Worm (Caenorhabditis elegans) whole organism, L1 larva: ENCODE data around the gene R10E4.9.
A peak's percentile ranks its signal among the peaks of the same experiment; 100 is the strongest.

Experiments
- C04F5.9 ChIP-seq: sonication (generic microtip); optimal IDR thresholded peaks from 2 replicates; lab custom pipeline; 2016; ENCODE audit warnings: missing genetic modification characterization, missing compliant biosample characterization
- C16A3.4 ChIP-seq: fragments of 150-350 bp; optimal IDR thresholded peaks from 2 replicates; lab custom pipeline; 2014; ENCODE audit warnings: missing biosample characterization, missing genetic modification characterization
- Y116A8C.19 ChIP-seq: sonication (generic microtip); optimal IDR thresholded peaks from 2 replicates; lab custom pipeline; 2016; ENCODE audit warnings: missing compliant biosample characterization, missing genetic modification characterization, borderline replicate concordance
- ceh-63 ChIP-seq: fragments of 200-800 bp; sonication (Bioruptor generic); optimal IDR thresholded peaks from 2 replicates; lab custom pipeline; 2018; ENCODE audit warnings: mild to moderate bottlenecking, missing genetic modification characterization, missing compliant biosample characterization
- ceh-8 ChIP-seq: fragments of 200-800 bp; sonication (Bioruptor generic); optimal IDR thresholded peaks from 2 replicates; lab custom pipeline; 2018; ENCODE audit warnings: mild to moderate bottlenecking, missing genetic modification characterization, moderate library complexity, missing compliant biosample characterization
- ceh-88 ChIP-seq: fragments of 200-800 bp; sonication (Bioruptor generic); IDR thresholded peaks from 2 replicates; pipeline ENCODE4 v1.3.6; 2022; ENCODE audit warnings: missing genetic modification characterization, missing compliant biosample characterization
- efl-1 ChIP-seq, 4 experiments: fragments of 150-350 bp; optimal IDR thresholded peaks in 3 of 4; peaks in 1 of 4; 1 replicate in 1 of 4; 2 replicates in 3 of 4; lab custom pipeline; 2014; ENCODE audit warnings: missing biosample characterization in 2 of 4, missing genetic modification characterization in 2 of 4, missing genetic modification reagents in 2 of 4
- egl-27 ChIP-seq, 2 experiments: fragments of 150-350 bp in 1 of 2; sonication (generic microtip); optimal IDR thresholded peaks; 3 replicates each; lab custom pipeline; 2017 to 2018; ENCODE audit warnings: missing biosample characterization in 2 of 2, missing genetic modification characterization in 2 of 2, missing genetic modification reagents in 2 of 2
- elt-3 ChIP-seq, 6 experiments: fragments of 150-350 bp in 1 of 6; sonication (generic microtip); optimal IDR thresholded peaks; 2 replicates each; lab custom pipeline; 2017 to 2018; ENCODE audit warnings: missing biosample characterization in 6 of 6, missing genetic modification characterization in 6 of 6, inconsistent platforms in 1 of 6
- grh-1 ChIP-seq: fragments of 200-800 bp; sonication (Bioruptor generic); IDR thresholded peaks from 2 replicates; pipeline ENCODE4 v1.3.6; 2022; ENCODE audit warnings: missing genetic modification reagents, missing genetic modification characterization, missing compliant biosample characterization
- hlh-4 ChIP-seq: sonication (generic microtip); optimal IDR thresholded peaks from 2 replicates; lab custom pipeline; 2016; ENCODE audit warnings: mild to moderate bottlenecking, missing genetic modification characterization, missing compliant biosample characterization
- jun-1 ChIP-seq: fragments of 150-350 bp; optimal IDR thresholded peaks from 2 replicates; lab custom pipeline; 2014; ENCODE audit warnings: missing biosample characterization, missing genetic modification reagents, missing genetic modification characterization
- lin-13 ChIP-seq: fragments of 150-350 bp; optimal IDR thresholded peaks from 2 replicates; lab custom pipeline; 2014; ENCODE audit warnings: missing biosample characterization, missing genetic modification reagents, missing genetic modification characterization
- lin-14 ChIP-seq: fragments of 200-800 bp; sonication (Bioruptor generic); optimal IDR thresholded peaks from 2 replicates; lab custom pipeline; 2018; ENCODE audit warnings: mild to moderate bottlenecking, missing genetic modification characterization, moderate library complexity, missing compliant biosample characterization
- lir-3 ChIP-seq: sonication (generic microtip); optimal IDR thresholded peaks from 2 replicates; lab custom pipeline; 2016; ENCODE audit warnings: mild to moderate bottlenecking, missing genetic modification characterization, moderate library complexity, missing compliant biosample characterization; ENCODE audit not compliant: poor library complexity
- lsy-2 ChIP-seq, 2 experiments: fragments of 150-350 bp; optimal IDR thresholded peaks; 2 replicates each; lab custom pipeline; 2014; ENCODE audit warnings: missing biosample characterization in 2 of 2, missing genetic modification characterization in 2 of 2
- mdl-1 ChIP-seq, 2 experiments: fragments of 150-350 bp; optimal IDR thresholded peaks; 2 replicates each; lab custom pipeline; 2014 to 2017; ENCODE audit warnings: missing biosample characterization in 2 of 2, missing genetic modification characterization in 2 of 2, inconsistent platforms in 1 of 2
- mef-2 ChIP-seq: fragments of 150-350 bp; optimal IDR thresholded peaks from 2 replicates; lab custom pipeline; 2014; ENCODE audit warnings: missing biosample characterization, missing genetic modification characterization
- mep-1 ChIP-seq: fragments of 150-350 bp; optimal IDR thresholded peaks from 2 replicates; lab custom pipeline; 2014; ENCODE audit warnings: missing biosample characterization, missing genetic modification characterization
- nhr-11 ChIP-seq: fragments of 150-350 bp; optimal IDR thresholded peaks from 2 replicates; lab custom pipeline; 2014; ENCODE audit warnings: missing biosample characterization, missing genetic modification characterization
- nhr-12 ChIP-seq: sonication (generic microtip); optimal IDR thresholded peaks from 2 replicates; lab custom pipeline; 2017; ENCODE audit warnings: missing biosample characterization, missing genetic modification characterization
- nhr-19 ChIP-seq: fragments of 200-800 bp; sonication (Bioruptor generic); conservative IDR thresholded peaks from 2 replicates; pipeline ENCODE4 v1.3.6; 2022; ENCODE audit warnings: missing genetic modification characterization, missing compliant biosample characterization
- nhr-237 ChIP-seq: fragments of 150-350 bp; optimal IDR thresholded peaks from 2 replicates; lab custom pipeline; 2014; ENCODE audit warnings: missing biosample characterization, missing genetic modification characterization
- nhr-47 ChIP-seq: sonication (generic microtip); optimal IDR thresholded peaks from 2 replicates; lab custom pipeline; 2016; ENCODE audit warnings: mild to moderate bottlenecking, missing genetic modification characterization, moderate library complexity, missing compliant biosample characterization
- nhr-76 ChIP-seq: sonication (generic microtip); optimal IDR thresholded peaks from 2 replicates; lab custom pipeline; 2017; ENCODE audit warnings: missing biosample characterization, missing genetic modification characterization
- nhr-77 ChIP-seq: fragments of 150-350 bp; optimal IDR thresholded peaks from 2 replicates; lab custom pipeline; 2014; ENCODE audit warnings: missing biosample characterization, missing genetic modification characterization
- nhr-84 ChIP-seq: sonication (generic microtip); optimal IDR thresholded peaks from 2 replicates; lab custom pipeline; 2017; ENCODE audit warnings: missing biosample characterization, missing genetic modification characterization
- pqm-1 ChIP-seq: sonication (generic microtip); optimal IDR thresholded peaks from 3 replicates; lab custom pipeline; 2017; ENCODE audit warnings: missing biosample characterization, missing genetic modification characterization
- skn-1 ChIP-seq: fragments of 150-350 bp; optimal IDR thresholded peaks from 2 replicates; lab custom pipeline; 2014; ENCODE audit warnings: missing biosample characterization, missing genetic modification characterization
- snpc-4 ChIP-seq: fragments of 150-350 bp; optimal IDR thresholded peaks from 2 replicates; lab custom pipeline; 2014; ENCODE audit warnings: missing biosample characterization, missing genetic modification characterization
- sptf-1 ChIP-seq: fragments of 150-350 bp; optimal IDR thresholded peaks from 2 replicates; lab custom pipeline; 2014; ENCODE audit warnings: missing biosample characterization, missing genetic modification characterization
- tlp-1 ChIP-seq: fragments of 150-350 bp; optimal IDR thresholded peaks from 2 replicates; lab custom pipeline; 2014; ENCODE audit warnings: missing biosample characterization, missing genetic modification characterization
- unc-62 ChIP-seq: fragments of 150-350 bp; optimal IDR thresholded peaks from 2 replicates; lab custom pipeline; 2014; ENCODE audit warnings: missing biosample characterization, missing genetic modification reagents, missing genetic modification characterization
- unc-86 ChIP-seq: sonication (generic microtip); optimal IDR thresholded peaks from 2 replicates; lab custom pipeline; 2016; ENCODE audit warnings: missing genetic modification characterization, missing compliant biosample characterization
- unc-98 ChIP-seq: fragments of 200-800 bp; sonication (Bioruptor generic); IDR thresholded peaks from 2 replicates; pipeline ENCODE4 v1.3.6; 2022; ENCODE audit warnings: missing genetic modification characterization, missing compliant biosample characterization
- vab-15 ChIP-seq: sonication (generic microtip); optimal IDR thresholded peaks from 2 replicates; lab custom pipeline; 2017; ENCODE audit warnings: missing genotype, mild to moderate bottlenecking, missing genetic modification characterization, missing compliant biosample characterization
- xbp-1 ChIP-seq: sonication (generic microtip); optimal IDR thresholded peaks from 2 replicates; lab custom pipeline; 2016; ENCODE audit warnings: missing genetic modification characterization, missing compliant biosample characterization
- zip-4 ChIP-seq: fragments of 200-800 bp; sonication (Bioruptor generic); optimal IDR thresholded peaks from 2 replicates; lab custom pipeline; 2018; ENCODE audit warnings: mild to moderate bottlenecking, missing genetic modification characterization, moderate library complexity, missing compliant biosample characterization
- ztf-11 ChIP-seq, 2 experiments: sonication (generic microtip); optimal IDR thresholded peaks; 2 replicates each; lab custom pipeline; 2016 to 2017; ENCODE audit warnings: missing genetic modification characterization in 2 of 2, missing biosample characterization in 1 of 2, missing compliant biosample characterization in 1 of 2
- ztf-4 ChIP-seq: fragments of 150-350 bp; optimal IDR thresholded peaks from 2 replicates; lab custom pipeline; 2014; ENCODE audit warnings: missing biosample characterization, missing genetic modification characterization

Gene R10E4.9

DNA sequence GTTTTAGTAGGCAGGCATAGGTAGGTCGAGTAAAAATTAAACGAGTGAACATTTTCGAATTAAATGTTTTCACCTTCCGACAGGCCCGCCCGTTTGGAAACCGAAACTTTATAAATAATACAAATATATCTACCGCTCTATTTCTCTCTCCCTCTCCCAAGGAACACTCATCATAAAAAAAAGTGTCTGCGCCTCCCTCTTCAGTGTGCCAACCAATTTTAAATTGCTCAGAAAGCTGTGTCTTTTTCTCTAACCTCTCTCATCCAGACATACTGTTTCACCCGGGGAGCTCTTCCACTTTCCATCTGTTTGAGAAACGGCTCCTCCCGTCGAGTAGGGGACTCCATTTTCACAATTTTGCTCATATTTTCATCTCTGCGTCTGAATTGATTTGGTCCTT is 20.9 kb upstream of the R10E4.9 start (continued):
- TF ChIP-seq grh-1 (no peak), tlp-1 (tag; lab: Kevin White, UChicago) (no peak), nhr-84 (tag; lab: Kevin White, UChicago) (no peak), elt-3 (tag; optimal IDR thresholded peaks at IDR 0.05; lab: Kevin White, UChicago) (no peak), sptf-1 (tag; lab: Kevin White, UChicago) (no peak), unc-98 (GFP tag; lab: Robert Waterston, UW) (no peak), egl-27 (tag; optimal IDR thresholded peaks at IDR 0.05; lab: Kevin White, UChicago) (no peak), Y116A8C.19 (tag; lab: Kevin White, UChicago) (no peak), nhr-47 (tag; lab: Kevin White, UChicago) (peak; percentile 34), ceh-88 (GFP tag; lab: Robert Waterston, UW) (no peak), nhr-237 (tag; lab: Kevin White, UChicago) (no peak), nhr-12 (no peak), ceh-8 (peak; percentile 8), lin-13 (no peak), unc-86 (tag; lab: Kevin White, UChicago) (peak; percentile 30), lsy-2 (tag; optimal IDR thresholded peaks at IDR 0.05; lab: Kevin White, UChicago) (peak; percentile 40 to 56), ztf-4 (tag; lab: Kevin White, UChicago) (no peak), unc-62 (GFP tag; lab: Kevin White, UChicago) (no peak), mef-2 (tag; lab: Kevin White, UChicago) (no peak), xbp-1 (tag; lab: Kevin White, UChicago) (peak; percentile 11), ceh-63 (no peak), mdl-1 (tag; optimal IDR thresholded peaks at IDR 0.05; lab: Kevin White, UChicago) (no peak), lir-3 (tag; lab: Kevin White, UChicago) (no peak), jun-1 (tag; lab: Kevin White, UChicago) (no peak), C16A3.4 (tag; lab: Kevin White, UChicago) (no peak), nhr-77 (tag; lab: Kevin White, UChicago) (no peak), efl-1 (optimal IDR thresholded peaks at IDR 0.05; lab: Kevin White, UChicago) (peak; percentile 50 to 55), efl-1 (GFP tag; optimal IDR thresholded peaks at IDR 0.05 in 1 of 2; lab: Kevin White, UChicago) (peak; percentile 29 to 77), zip-4 (GFP tag; lab: Kevin White, UChicago) (no peak), C04F5.9 (tag; lab: Kevin White, UChicago) (no peak), nhr-19 (GFP tag; lab: Robert Waterston, UW) (0 out of 2 replicates have a peak, but pooled peaks have one; percentile 10), ztf-11 (tag; optimal IDR thresholded peaks at IDR 0.05; lab: Kevin White, UChicago) (no peak), nhr-11 (tag; lab: Kevin White, UChicago) (no peak), skn-1 (tag; lab: Kevin White, UChicago) (peak; percentile 13), snpc-4 (tag; lab: Kevin White, UChicago) (peak; percentile 8), hlh-4 (tag; lab: Kevin White, UChicago) (no peak), lin-14 (GFP tag; lab: Kevin White, UChicago) (peak; percentile 93)

DNA sequence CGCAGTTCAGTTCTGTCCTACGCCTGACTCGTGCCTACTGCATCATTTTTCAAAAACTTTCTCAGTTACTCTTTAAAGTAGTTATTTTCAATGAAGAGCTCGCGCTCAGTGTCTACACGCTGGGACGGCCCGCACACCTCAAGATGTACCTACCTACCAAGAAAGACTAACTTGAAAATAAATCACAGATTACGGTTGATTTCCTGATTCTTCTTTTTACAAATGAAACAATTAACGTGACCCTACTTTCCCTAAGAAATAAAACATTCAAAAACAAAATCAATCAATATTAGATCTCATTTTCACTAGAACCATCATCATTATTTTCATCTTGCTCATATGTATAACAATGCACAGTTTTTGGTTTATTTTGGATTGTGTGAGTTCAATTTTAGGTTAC is 19.2 kb upstream of the R10E4.9 start, which contains the start of gene H38K22.7:
Gene H38K22.7 (plus strand): TSS at position 301 of the 400 bp plus-strand sequence.
- TF ChIP-seq grh-1 (no peak), mdl-1 (tag; optimal IDR thresholded peaks at IDR 0.05; lab: Kevin White, UChicago) (no peak), pqm-1 (no peak), nhr-76 (tag; lab: Kevin White, UChicago) (no peak), C16A3.4 (tag; lab: Kevin White, UChicago) (no peak), snpc-4 (tag; lab: Kevin White, UChicago) (no peak), vab-15 (tag; lab: Kevin White, UChicago) (no peak), mep-1 (no peak)
- TF ChIP-seq, all 84 proteins: peak for 0
